Worm (Caenorhabditis elegans) whole organism, L3 larva: ENCODE measurements around the gene srj-55.

ENCODE experiments used
- ceh-16 ChIP-seq: sonication (generic microtip); optimal IDR thresholded peaks from 2 replicates; lab custom pipeline; 2017; ENCODE audit warnings: missing biosample characterization, missing genetic modification characterization
- nhr-77 ChIP-seq: fragments of 150-350 bp; optimal IDR thresholded peaks from 2 replicates; lab custom pipeline; 2014; ENCODE audit warnings: missing biosample characterization, missing genetic modification characterization
- skn-1 ChIP-seq: fragments of 150-350 bp; optimal IDR thresholded peaks from 2 replicates; lab custom pipeline; 2014; ENCODE audit warnings: missing biosample characterization, missing genetic modification characterization
- unc-62 ChIP-seq: fragments of 150-350 bp; sonication (generic microtip); optimal IDR thresholded peaks from 4 replicates; lab custom pipeline; 2014; ENCODE audit warnings: missing biosample characterization, missing genetic modification reagents, missing genetic modification characterization
- ztf-11 ChIP-seq: fragments of 150-350 bp; optimal IDR thresholded peaks from 2 replicates; lab custom pipeline; 2014; ENCODE audit warnings: missing biosample characterization, missing genetic modification characterization

- TF ChIP-seq unc-62 (GFP tag; lab: Kevin White, UChicago) (no peak), nhr-77 (tag; lab: Kevin White, UChicago) (no peak), ztf-11 (tag; lab: Kevin White, UChicago) (no peak), ceh-16 (tag; lab: Kevin White, UChicago) (no peak), skn-1 (no peak)
Observed at ce11 chrV:2848290-2848937, 9.3 kb downstream of the srj-55 start, which contains the start of gene srj-49.
